Fruit fly (Drosophila melanogaster) whole organism, larva: ENCODE data around the gene Ror.

Experiments
- noc ChIP-seq: fragments of 200-800 bp; sonication (Bioruptor generic); optimal IDR thresholded peaks from 3 replicates; lab custom pipeline; 2019; ENCODE audit warnings: missing biosample characterization, mild to moderate bottlenecking, missing genetic modification characterization, moderate library complexity

Ror gene

dm6 chr2L:10231092-10231494, 20.6 kb upstream of the Ror start:
- no peak for TF ChIP-seq noc (tag; lab: Kevin White, UChicago)

dm6 chr2L:10231510-10231909, 20.1 kb upstream of the Ror start, which contains the start of gene ova:
Gene ova (minus strand): TSS chr2L:10231692.
- TF ChIP-seq noc (tag; lab: Kevin White, UChicago), result no peak

- TF ChIP-seq noc (tag; lab: Kevin White, UChicago), result no peak
Measured at dm6 chr2L:10232152-10232816, 19.4 kb upstream of the Ror start, which contains the start of gene eEF1delta. Gene eEF1delta (plus strand): TSS chr2L:10232507.

dm6 chr2L:10232827-10233226, 18.8 kb upstream of the Ror start:
- no peak for TF ChIP-seq noc (tag; lab: Kevin White, UChicago)

dm6 chr2L:10237725-10238446, 13.8 kb upstream of the Ror start, which contains the start of gene mthl15:
Gene mthl15 (minus strand): TSS chr2L:10238317.
- TF ChIP-seq noc (tag; lab: Kevin White, UChicago), result no peak

dm6 chr2L:10238726-10239652, 12.7 kb upstream of the Ror start, which contains the start of gene me31B:
Gene me31B (plus strand): TSS chr2L:10239341.
- no peak for TF ChIP-seq noc (tag; lab: Kevin White, UChicago)

dm6 chr2L:10246785-10247190, 4.9 kb upstream of the Ror start, which contains the start of gene chico:
Gene chico (minus strand): TSS chr2L:10247078.
- no peak for TF ChIP-seq noc (tag; lab: Kevin White, UChicago)

dm6 chr2L:10249655-10250202, 1.9 kb upstream of the Ror start:
- TF ChIP-seq noc (tag; lab: Kevin White, UChicago), result no peak

dm6 chr2L:10250441-10250847, 1.2 kb upstream of the Ror start, which contains the start of the genes bsk and CG31717:
Gene bsk (minus strand): TSS chr2L:10250501.
Gene CG31717 (plus strand): TSS chr2L:10250737.
- TF ChIP-seq noc (tag; lab: Kevin White, UChicago), result no peak

- no peak for TF ChIP-seq noc (tag; lab: Kevin White, UChicago)
Measured at dm6 chr2L:10255725-10256158, 4.1 kb downstream of the Ror start, which contains the start of gene CG5676. Gene CG5676 (minus strand): TSS chr2L:10255891.

dm6 chr2L:10259960-10260749, 8.5 kb downstream of the Ror start:
- no peak for TF ChIP-seq noc (tag; lab: Kevin White, UChicago)

dm6 chr2L:10260750-10261493, 9.3 kb downstream of the Ror start, which contains the start of gene Pten:
Gene Pten (minus strand): TSS chr2L:10261049.
- TF ChIP-seq noc (tag; lab: Kevin White, UChicago), result no peak

dm6 chr2L:10261774-10262173, 10.1 kb downstream of the Ror start:
- TF ChIP-seq noc (tag; lab: Kevin White, UChicago), result no peak
